Fruit fly (Drosophila melanogaster) whole organism, embryonic: Measurements from ENCODE around the gene CG13359.

Experiments
- BEAF-32 ChIP-seq: fragments of 200-800 bp; sonication (Bioruptor generic); optimal IDR thresholded peaks from 3 replicates; lab custom pipeline; 2017; ENCODE audit warnings: missing biosample characterization, missing genetic modification characterization, mild to moderate bottlenecking, moderate library complexity, missing genetic modification reagents
- Bgb ChIP-seq: fragments of 200-800 bp; sonication (Bioruptor generic); IDR thresholded peaks from 2 replicates; pipeline ENCODE4 v1.3.6; 2022; ENCODE audit warnings: missing biosample characterization, missing genetic modification characterization; ENCODE audit not compliant: partially characterized antibody
- CG1024 ChIP-seq: fragments of 200-800 bp; sonication (Bioruptor generic); IDR thresholded peaks from 2 replicates; pipeline ENCODE4 v1.3.6; 2022; ENCODE audit warnings: missing biosample characterization, missing genetic modification characterization
- CG10267 ChIP-seq: fragments of 200-800 bp; sonication (Bioruptor generic); optimal IDR thresholded peaks from 2 replicates; lab custom pipeline; 2018; ENCODE audit warnings: missing biosample characterization, mild to moderate bottlenecking, missing genetic modification characterization, moderate library complexity
- CG11723 ChIP-seq: fragments of 200-800 bp; sonication (Bioruptor generic); optimal IDR thresholded peaks from 2 replicates; lab custom pipeline; 2017; ENCODE audit warnings: missing biosample characterization, mild to moderate bottlenecking, missing genetic modification characterization
- CG13894 ChIP-seq: fragments of 200-800 bp; sonication (Bioruptor generic); optimal IDR thresholded peaks from 3 replicates; lab custom pipeline; 2018; ENCODE audit warnings: missing biosample characterization, mild to moderate bottlenecking, missing genetic modification characterization, moderate library complexity
- CG14710 ChIP-seq: fragments of 200-800 bp; sonication (Bioruptor generic); optimal IDR thresholded peaks from 3 replicates; lab custom pipeline; 2019; ENCODE audit warnings: missing biosample characterization, mild to moderate bottlenecking, missing genetic modification characterization, moderate library complexity
- CG1529 ChIP-seq: fragments of 200-800 bp; sonication (Bioruptor generic); optimal IDR thresholded peaks from 3 replicates; lab custom pipeline; 2018; ENCODE audit warnings: missing biosample characterization, missing genetic modification characterization
- CG15479 ChIP-seq: fragments of 200-800 bp; sonication (Bioruptor generic); optimal IDR thresholded peaks from 3 replicates; lab custom pipeline; 2019; ENCODE audit warnings: missing biosample characterization, mild to moderate bottlenecking, missing genetic modification characterization, moderate library complexity
- CG1603 ChIP-seq: fragments of 200-800 bp; sonication (Bioruptor generic); optimal IDR thresholded peaks from 2 replicates; lab custom pipeline; 2019; ENCODE audit warnings: missing biosample characterization, mild to moderate bottlenecking, missing genetic modification characterization, moderate library complexity
- CG1647 ChIP-seq: fragments of 200-800 bp; sonication (Bioruptor generic); optimal IDR thresholded peaks from 3 replicates; lab custom pipeline; 2016; ENCODE audit warnings: missing biosample characterization, missing genetic modification characterization
- CG16813 ChIP-seq: fragments of 200-800 bp; sonication (Bioruptor generic); IDR thresholded peaks from 3 replicates; pipeline ENCODE4 v1.3.6; 2022; ENCODE audit warnings: missing biosample characterization, missing genetic modification characterization; ENCODE audit not compliant: partially characterized antibody
- CG17568 ChIP-seq: fragments of 200-800 bp; sonication (Bioruptor generic); optimal IDR thresholded peaks from 2 replicates; lab custom pipeline; 2018; ENCODE audit warnings: missing biosample characterization, mild to moderate bottlenecking, missing genetic modification characterization, moderate library complexity
- CG2712 ChIP-seq: fragments of 200-800 bp; optimal IDR thresholded peaks from 3 replicates; lab custom pipeline; 2019; ENCODE audit warnings: missing biosample characterization, mild to moderate bottlenecking, missing genetic modification characterization, moderate library complexity
- CG31365 ChIP-seq: fragments of 200-800 bp; sonication (Bioruptor generic); optimal IDR thresholded peaks from 2 replicates; lab custom pipeline; 2018; ENCODE audit warnings: missing biosample characterization, mild to moderate bottlenecking, missing genetic modification characterization
- CG3281 ChIP-seq: fragments of 200-800 bp; sonication (Bioruptor generic); optimal IDR thresholded peaks from 3 replicates; lab custom pipeline; 2017; ENCODE audit warnings: missing biosample characterization, mild to moderate bottlenecking, missing genetic modification characterization
- CG33213 ChIP-seq: fragments of 200-800 bp; sonication (Bioruptor generic); optimal IDR thresholded peaks from 3 replicates; lab custom pipeline; 2016; ENCODE audit warnings: missing biosample characterization, missing genetic modification characterization
- CG33557 ChIP-seq: fragments of 200-800 bp; sonication (Bioruptor generic); optimal IDR thresholded peaks from 2 replicates; lab custom pipeline; 2019; ENCODE audit warnings: missing biosample characterization, mild to moderate bottlenecking, missing genetic modification characterization, moderate library complexity
- CG34224 ChIP-seq: fragments of 200-800 bp; sonication (Bioruptor generic); IDR thresholded peaks from 3 replicates; pipeline ENCODE4 v1.3.6; 2022; ENCODE audit warnings: missing biosample characterization, missing genetic modification characterization; ENCODE audit not compliant: partially characterized antibody
- CG4328 ChIP-seq: fragments of 200-800 bp; sonication (Bioruptor generic); optimal IDR thresholded peaks from 3 replicates; lab custom pipeline; 2017; ENCODE audit warnings: missing biosample characterization, missing genetic modification reagents, missing genetic modification characterization
- CG6689 ChIP-seq: fragments of 200-800 bp; sonication (Bioruptor generic); IDR thresholded peaks from 2 replicates; pipeline ENCODE4 v1.3.6; 2022; ENCODE audit warnings: missing biosample characterization, missing genetic modification characterization
- CG7271 ChIP-seq: fragments of 200-800 bp; sonication (Bioruptor generic); optimal IDR thresholded peaks from 2 replicates; lab custom pipeline; 2018; ENCODE audit warnings: missing biosample characterization, mild to moderate bottlenecking, missing genetic modification characterization, moderate library complexity
- CG8290 ChIP-seq, 3 experiments: fragments of 200-800 bp; sonication (Bioruptor generic); optimal IDR thresholded peaks; 2 replicates each; lab custom pipeline; 2016 to 2019; ENCODE audit warnings: missing biosample characterization in 3 of 3, missing genetic modification characterization in 3 of 3, mild to moderate bottlenecking in 2 of 3, moderate library complexity in 1 of 3
- Dip3 ChIP-seq: fragments of 200-800 bp; sonication (Bioruptor generic); optimal IDR thresholded peaks from 3 replicates; lab custom pipeline; 2016; ENCODE audit warnings: missing biosample characterization, missing genetic modification characterization
- Dref ChIP-seq: fragments of 200-800 bp; sonication (Bioruptor generic); IDR thresholded peaks from 2 replicates; pipeline ENCODE4 v1.3.6; 2022; ENCODE audit warnings: missing biosample characterization, missing genetic modification characterization
- Fer3 ChIP-seq: fragments of 200-800 bp; sonication (Bioruptor generic); optimal IDR thresholded peaks from 2 replicates; lab custom pipeline; 2018; ENCODE audit warnings: missing biosample characterization, mild to moderate bottlenecking, missing genetic modification characterization, moderate library complexity
- HLH4C ChIP-seq: fragments of 200-800 bp; sonication (Bioruptor generic); IDR thresholded peaks from 3 replicates; pipeline ENCODE4 v1.3.6; 2022; ENCODE audit warnings: missing biosample characterization, missing genetic modification characterization; ENCODE audit not compliant: partially characterized antibody
- HmgD ChIP-seq: fragments of 200-800 bp; sonication (Bioruptor generic); optimal IDR thresholded peaks from 3 replicates; lab custom pipeline; 2016; ENCODE audit warnings: missing biosample characterization, missing genetic modification characterization
- Hsf ChIP-seq: fragments of 200-800 bp; sonication (Bioruptor generic); optimal IDR thresholded peaks from 3 replicates; lab custom pipeline; 2016; ENCODE audit warnings: missing biosample characterization, missing genetic modification characterization
- Meics ChIP-seq: fragments of 200-800 bp; sonication (Bioruptor generic); optimal IDR thresholded peaks from 2 replicates; lab custom pipeline; 2017; ENCODE audit warnings: missing biosample characterization, mild to moderate bottlenecking, missing genetic modification characterization
- Myb ChIP-seq: fragments of 200-800 bp; sonication (Bioruptor generic); optimal IDR thresholded peaks from 2 replicates; lab custom pipeline; 2016; ENCODE audit warnings: missing biosample characterization, missing genetic modification characterization
- Neu2 ChIP-seq: fragments of 200-800 bp; sonication (Bioruptor generic); optimal IDR thresholded peaks from 3 replicates; lab custom pipeline; 2016; ENCODE audit warnings: missing biosample characterization, missing genetic modification characterization, borderline replicate concordance
- Opbp ChIP-seq: fragments of 200-800 bp; sonication (Bioruptor generic); IDR thresholded peaks from 3 replicates; pipeline ENCODE4 v1.3.6; 2022; ENCODE audit warnings: missing biosample characterization, missing genetic modification characterization; ENCODE audit not compliant: partially characterized antibody
- Poxn ChIP-seq: fragments of 200-800 bp; sonication (Bioruptor generic); IDR thresholded peaks from 2 replicates; pipeline ENCODE4 v1.3.6; 2022; ENCODE audit warnings: missing biosample characterization, missing genetic modification characterization
- Sox100B ChIP-seq: fragments of 200-800 bp; sonication (Bioruptor generic); optimal IDR thresholded peaks from 3 replicates; lab custom pipeline; 2018; ENCODE audit warnings: missing biosample characterization, mild to moderate bottlenecking, missing genetic modification characterization
- Spps ChIP-seq: fragments of 200-800 bp; sonication (Bioruptor generic); optimal IDR thresholded peaks from 2 replicates; lab custom pipeline; 2018; ENCODE audit warnings: missing biosample characterization, mild to moderate bottlenecking, missing genetic modification characterization
- Sry-δ ChIP-seq: fragments of 200-800 bp; sonication (Bioruptor generic); optimal IDR thresholded peaks from 2 replicates; lab custom pipeline; 2016; ENCODE audit warnings: missing biosample characterization, missing genetic modification characterization
- az2 ChIP-seq: fragments of 200-800 bp; sonication (Bioruptor generic); optimal IDR thresholded peaks from 3 replicates; lab custom pipeline; 2016; ENCODE audit warnings: missing biosample characterization, missing genetic modification characterization
- cwo ChIP-seq: fragments of 200-800 bp; sonication (Bioruptor generic); optimal IDR thresholded peaks from 3 replicates; lab custom pipeline; 2017; ENCODE audit warnings: missing biosample characterization, missing genetic modification characterization, mild to moderate bottlenecking, moderate library complexity, missing genetic modification reagents
- dati ChIP-seq: fragments of 200-800 bp; sonication (Bioruptor generic); IDR thresholded peaks from 2 replicates; pipeline ENCODE4 v1.3.6; 2022; ENCODE audit warnings: missing biosample characterization, missing genetic modification characterization
- esg ChIP-seq: fragments of 200-800 bp; sonication (Bioruptor generic); conservative IDR thresholded peaks from 2 replicates; pipeline ENCODE4 v1.3.6; 2022; ENCODE audit warnings: missing biosample characterization, missing genetic modification characterization
- fd64A ChIP-seq: fragments of 200-800 bp; sonication (Bioruptor generic); optimal IDR thresholded peaks from 3 replicates; lab custom pipeline; 2018; ENCODE audit warnings: missing biosample characterization, mild to moderate bottlenecking, missing genetic modification characterization
- org-1 ChIP-seq: fragments of 200-800 bp; sonication (Bioruptor generic); optimal IDR thresholded peaks from 2 replicates; lab custom pipeline; 2017; ENCODE audit warnings: missing biosample characterization, missing genetic modification characterization
- slou ChIP-seq: fragments of 200-800 bp; sonication (Bioruptor generic); optimal IDR thresholded peaks from 3 replicates; lab custom pipeline; 2016; ENCODE audit warnings: missing biosample characterization, missing genetic modification characterization
- tgo ChIP-seq: fragments of 200-800 bp; sonication (Bioruptor generic); IDR thresholded peaks from 3 replicates; pipeline ENCODE4 v1.3.6; 2022; ENCODE audit warnings: missing biosample characterization, missing genetic modification characterization
- tx ChIP-seq: fragments of 200-800 bp; sonication (Bioruptor generic); optimal IDR thresholded peaks from 2 replicates; lab custom pipeline; 2016; ENCODE audit warnings: missing biosample characterization, missing genetic modification characterization
- unc-4 ChIP-seq: fragments of 200-800 bp; sonication (Bioruptor generic); IDR thresholded peaks from 2 replicates; pipeline ENCODE4 v1.3.6; 2022; ENCODE audit warnings: missing biosample characterization, missing genetic modification characterization; ENCODE audit not compliant: partially characterized antibody
- wdn ChIP-seq: fragments of 200-800 bp; sonication (Bioruptor generic); IDR thresholded peaks from 2 replicates; pipeline ENCODE4 v1.3.6; 2022; ENCODE audit warnings: missing biosample characterization, missing genetic modification characterization

CG13359 gene

dm6 chrX:801157-801872 lies 2.0 kb downstream of the CG13359 start, which contains the start of gene Rbf (continued):
- 0 out of 3 replicates have a peak, but pooled peaks have one; percentile 25 for TF ChIP-seq CG34224 (GFP tag; lab: Robert Waterston, UW)
- no peak for TF ChIP-seq slou
- 0 out of 3 replicates have a peak, but pooled peaks have one; percentile 35 for TF ChIP-seq Opbp (GFP tag; lab: Robert Waterston, UW)
- TF ChIP-seq CG1647: no peak
- TF ChIP-seq Sox100B (GFP tag; lab: Kevin White, UChicago): no peak
- TF ChIP-seq wdn (GFP tag; lab: Robert Waterston, UW): no peak
- no peak for TF ChIP-seq CG4328 (GFP tag; lab: Kevin White, UChicago)
- peak; percentile 94 for TF ChIP-seq CG10267 (tag; lab: Kevin White, UChicago)
- TF ChIP-seq Spps: no peak
- no peak for TF ChIP-seq CG31365 (tag; lab: Kevin White, UChicago)
- no peak for TF ChIP-seq CG6689 (GFP tag; lab: Robert Waterston, UW)
- TF ChIP-seq CG1529 (GFP tag; lab: Kevin White, UChicago): no peak
- TF ChIP-seq HmgD: no peak
- no peak for TF ChIP-seq Neu2 (GFP tag; lab: Kevin White, UChicago)
- TF ChIP-seq tgo: no peak
- peak; percentile 62 for TF ChIP-seq CG1603 (tag; lab: Kevin White, UChicago)
- TF ChIP-seq Meics (GFP tag; lab: Kevin White, UChicago): no peak
- TF ChIP-seq Dref: peak; percentile 69
- TF ChIP-seq Myb (GFP tag; lab: Kevin White, UChicago): peak; percentile 77
- no peak for TF ChIP-seq esg (GFP tag; lab: Robert Waterston, UW)
- TF ChIP-seq CG17568 (GFP tag; lab: Kevin White, UChicago): no peak
- TF ChIP-seq HLH4C (GFP tag; lab: Robert Waterston, UW): peak; percentile 43; the same call in 2 of the 3 replicates
- TF ChIP-seq CG14710 (tag; lab: Kevin White, UChicago): peak; percentile 54
- TF ChIP-seq tx: no peak
- TF ChIP-seq CG13894 (tag; lab: Kevin White, UChicago): no peak
- TF ChIP-seq az2: no peak
- TF ChIP-seq CG15479 (GFP tag; lab: Kevin White, UChicago): peak; percentile 23
- TF ChIP-seq org-1 (GFP tag; lab: Kevin White, UChicago): no peak
- peak; percentile 55 for TF ChIP-seq Bgb (GFP tag; lab: Robert Waterston, UW)
- peak; percentile 79 for TF ChIP-seq BEAF-32 (GFP tag; lab: Kevin White, UChicago)
- TF ChIP-seq CG33213 (GFP tag; lab: Kevin White, UChicago): peak; percentile 5
- no peak for TF ChIP-seq cwo (GFP tag; lab: Kevin White, UChicago)
- no peak for TF ChIP-seq CG3281 (GFP tag; lab: Kevin White, UChicago)
- TF ChIP-seq unc-4: peak; percentile 62
- no peak for TF ChIP-seq CG33557
- TF ChIP-seq Sry-δ (GFP tag; lab: Kevin White, UChicago): peak; percentile 72
- no peak for TF ChIP-seq CG7271 (tag; lab: Kevin White, UChicago)
- TF ChIP-seq fd64A (GFP tag; lab: Kevin White, UChicago): no peak
- TF ChIP-seq Fer3: no peak
- TF ChIP-seq dati: no peak
- TF ChIP-seq Poxn (GFP tag; lab: Robert Waterston, UW): no peak
- peak; percentile 62 for TF ChIP-seq CG16813 (GFP tag; lab: Robert Waterston, UW)
- no peak for TF ChIP-seq Hsf (GFP tag; lab: Kevin White, UChicago)
- peak; percentile 6 for TF ChIP-seq CG2712 (tag; lab: Kevin White, UChicago)
- no peak for TF ChIP-seq CG8290 (GFP tag; optimal IDR thresholded peaks at IDR 0.05; lab: Kevin White, UChicago)
- peak in 1 of 2 experiments; percentile 16 for TF ChIP-seq CG8290 (tag; optimal IDR thresholded peaks at IDR 0.05; lab: Kevin White, UChicago)
- no peak for TF ChIP-seq CG11723 (GFP tag; lab: Kevin White, UChicago)
- TF ChIP-seq Dip3 (GFP tag; lab: Kevin White, UChicago): peak; percentile 40
- TF ChIP-seq CG1024 (GFP tag; lab: Robert Waterston, UW): no peak
